Fruit fly (Drosophila melanogaster) whole organism, embryonic: ENCODE measurements around the gene CG4438.

Experiments
- Aef1 ChIP-seq: fragments of 200-800 bp; sonication (Bioruptor generic); IDR thresholded peaks from 3 replicates; pipeline ENCODE4 v1.3.6; 2022; ENCODE audit warnings: missing biosample characterization, missing genetic modification characterization
- Asciz ChIP-seq: fragments of 200-800 bp; sonication (Bioruptor generic); optimal IDR thresholded peaks from 2 replicates; lab custom pipeline; 2017; ENCODE audit warnings: missing biosample characterization, mild to moderate bottlenecking, missing genetic modification characterization, missing genetic modification reagents
- Atf6 ChIP-seq: fragments of 200-800 bp; sonication (Bioruptor generic); IDR thresholded peaks from 2 replicates; pipeline ENCODE4 v1.3.6; 2022; ENCODE audit warnings: missing biosample characterization, missing genetic modification characterization
- BtbVII ChIP-seq: fragments of 200-800 bp; sonication (Bioruptor generic); optimal IDR thresholded peaks from 3 replicates; lab custom pipeline; 2017; ENCODE audit warnings: missing biosample characterization, mild to moderate bottlenecking, missing genetic modification characterization
- CG11723 ChIP-seq: fragments of 200-800 bp; sonication (Bioruptor generic); optimal IDR thresholded peaks from 2 replicates; lab custom pipeline; 2017; ENCODE audit warnings: missing biosample characterization, mild to moderate bottlenecking, missing genetic modification characterization
- CG12104 ChIP-seq: fragments of 200-800 bp; sonication (Bioruptor generic); optimal IDR thresholded peaks from 3 replicates; lab custom pipeline; 2016; ENCODE audit warnings: missing biosample characterization, missing genetic modification characterization
- CG13123 ChIP-seq: fragments of 200-800 bp; sonication (Bioruptor generic); optimal IDR thresholded peaks from 2 replicates; lab custom pipeline; 2016; ENCODE audit warnings: missing biosample characterization, missing genetic modification characterization
- CG1647 ChIP-seq: fragments of 200-800 bp; sonication (Bioruptor generic); optimal IDR thresholded peaks from 3 replicates; lab custom pipeline; 2016; ENCODE audit warnings: missing biosample characterization, missing genetic modification characterization
- CG18619 ChIP-seq: fragments of 200-800 bp; sonication (Bioruptor generic); optimal IDR thresholded peaks from 3 replicates; lab custom pipeline; 2017; ENCODE audit warnings: missing biosample characterization, mild to moderate bottlenecking, missing genetic modification characterization
- CG2129 ChIP-seq: fragments of 200-800 bp; sonication (Bioruptor generic); IDR thresholded peaks from 2 replicates; pipeline ENCODE4 v1.3.6; 2022; ENCODE audit warnings: missing biosample characterization, missing genetic modification characterization; ENCODE audit not compliant: partially characterized antibody
- CG2875 ChIP-seq: fragments of 200-800 bp; sonication (Bioruptor generic); optimal IDR thresholded peaks from 2 replicates; lab custom pipeline; 2017; ENCODE audit warnings: missing biosample characterization, mild to moderate bottlenecking, missing genetic modification characterization, missing genetic modification reagents
- CG34422 ChIP-seq: fragments of 200-800 bp; sonication (Bioruptor generic); IDR thresholded peaks from 3 replicates; pipeline ENCODE4 v1.3.6; 2022; ENCODE audit warnings: missing biosample characterization, missing genetic modification characterization
- CG4707 ChIP-seq: fragments of 200-800 bp; sonication (Bioruptor generic); optimal IDR thresholded peaks from 2 replicates; lab custom pipeline; 2018; ENCODE audit warnings: missing biosample characterization, mild to moderate bottlenecking, missing genetic modification characterization, moderate library complexity
- CG6813 ChIP-seq: fragments of 200-800 bp; sonication (Bioruptor generic); optimal IDR thresholded peaks from 2 replicates; lab custom pipeline; 2017; ENCODE audit warnings: missing biosample characterization, missing genetic modification characterization, mild to moderate bottlenecking, moderate library complexity, missing genetic modification reagents
- CG7839 ChIP-seq: fragments of 200-800 bp; sonication (Bioruptor generic); optimal IDR thresholded peaks from 3 replicates; lab custom pipeline; 2018; ENCODE audit warnings: missing biosample characterization, mild to moderate bottlenecking, missing genetic modification characterization, moderate library complexity
- CG8478 ChIP-seq: fragments of >200 bp; optimal IDR thresholded peaks from 2 replicates; lab custom pipeline; 2018
- CG9876 ChIP-seq: fragments of 200-800 bp; sonication (Bioruptor generic); optimal IDR thresholded peaks from 2 replicates; lab custom pipeline; 2016; ENCODE audit warnings: missing biosample characterization, missing genetic modification characterization
- CHES-1-like ChIP-seq: fragments of 200-800 bp; sonication (Bioruptor generic); optimal IDR thresholded peaks from 2 replicates; lab custom pipeline; 2016; ENCODE audit warnings: missing biosample characterization, missing genetic modification characterization
- HLH3B ChIP-seq: fragments of 200-800 bp; sonication (Bioruptor generic); IDR thresholded peaks from 2 replicates; pipeline ENCODE4 v1.3.6; 2022; ENCODE audit warnings: missing biosample characterization, missing genetic modification characterization
- Hand ChIP-seq: fragments of 200-800 bp; sonication (Bioruptor generic); optimal IDR thresholded peaks from 2 replicates; lab custom pipeline; 2017; ENCODE audit warnings: mild to moderate bottlenecking, missing biosample characterization, missing genetic modification reagents, missing genetic modification characterization
- Hey ChIP-seq: fragments of 200-800 bp; sonication (Bioruptor generic); optimal IDR thresholded peaks from 3 replicates; lab custom pipeline; 2018; ENCODE audit warnings: missing biosample characterization, mild to moderate bottlenecking, missing genetic modification characterization
- Hmx ChIP-seq: fragments of 200-800 bp; sonication (Bioruptor generic); optimal IDR thresholded peaks from 2 replicates; lab custom pipeline; 2016; ENCODE audit warnings: missing biosample characterization, missing genetic modification characterization
- Hr51 ChIP-seq, 2 experiments: fragments of 200-800 bp; sonication (Bioruptor generic); optimal IDR thresholded peaks; 2 replicates in 1 of 2; 3 replicates in 1 of 2; lab custom pipeline; 2016 to 2018; ENCODE audit warnings: missing biosample characterization in 2 of 2, missing genetic modification characterization in 2 of 2, mild to moderate bottlenecking in 1 of 2, moderate library complexity in 1 of 2
- MESR4 ChIP-seq: fragments of 200-800 bp; sonication (Bioruptor generic); optimal IDR thresholded peaks from 2 replicates; lab custom pipeline; 2018; ENCODE audit warnings: missing biosample characterization, mild to moderate bottlenecking, missing genetic modification characterization, moderate library complexity
- Mrtf ChIP-seq: fragments of 200-800 bp; sonication (Bioruptor generic); IDR thresholded peaks from 3 replicates; pipeline ENCODE4 v1.3.6; 2022; ENCODE audit warnings: missing biosample characterization, missing genetic modification characterization
- PHDP ChIP-seq: fragments of 200-800 bp; sonication (Bioruptor generic); optimal IDR thresholded peaks from 3 replicates; lab custom pipeline; 2018; ENCODE audit warnings: missing biosample characterization, mild to moderate bottlenecking, missing genetic modification characterization, moderate library complexity
- Side ChIP-seq: fragments of 200-800 bp; sonication (Bioruptor generic); optimal IDR thresholded peaks from 2 replicates; lab custom pipeline; 2016; ENCODE audit warnings: missing biosample characterization, missing genetic modification characterization
- Tbp ChIP-seq: fragments of >200 bp; optimal IDR thresholded peaks from 2 replicates; lab custom pipeline; 2018; ENCODE audit warnings: missing biosample characterization, missing genetic modification characterization
- amos ChIP-seq: fragments of 200-800 bp; sonication (Bioruptor generic); IDR thresholded peaks from 2 replicates; pipeline ENCODE4 v1.3.6; 2022; ENCODE audit warnings: missing biosample characterization, missing genetic modification characterization; ENCODE audit not compliant: partially characterized antibody
- ara ChIP-seq: fragments of 200-800 bp; sonication (Bioruptor generic); IDR thresholded peaks from 2 replicates; pipeline ENCODE4 v1.3.6; 2022; ENCODE audit warnings: missing biosample characterization, missing genetic modification characterization
- bcd ChIP-seq: fragments of 200-800 bp; sonication (Bioruptor generic); optimal IDR thresholded peaks from 2 replicates; lab custom pipeline; 2017; ENCODE audit warnings: missing biosample characterization, mild to moderate bottlenecking, missing genetic modification characterization
- caup ChIP-seq: fragments of 200-800 bp; sonication (Bioruptor generic); optimal IDR thresholded peaks from 3 replicates; lab custom pipeline; 2017; ENCODE audit warnings: missing biosample characterization, mild to moderate bottlenecking, missing genetic modification characterization, moderate library complexity; ENCODE audit not compliant: severe bottlenecking
- esg ChIP-seq: fragments of 200-800 bp; sonication (Bioruptor generic); conservative IDR thresholded peaks from 2 replicates; pipeline ENCODE4 v1.3.6; 2022; ENCODE audit warnings: missing biosample characterization, missing genetic modification characterization
- fd3F ChIP-seq: fragments of 200-800 bp; sonication (Bioruptor generic); optimal IDR thresholded peaks from 2 replicates; lab custom pipeline; 2018; ENCODE audit warnings: missing biosample characterization, mild to moderate bottlenecking, missing genetic modification characterization, moderate library complexity
- fu2 ChIP-seq: fragments of 200-800 bp; sonication (Bioruptor generic); optimal IDR thresholded peaks from 2 replicates; lab custom pipeline; 2016; ENCODE audit warnings: missing biosample characterization, missing genetic modification characterization
- grn ChIP-seq: fragments of 200-800 bp; sonication (Bioruptor generic); optimal IDR thresholded peaks from 3 replicates; lab custom pipeline; 2017; ENCODE audit warnings: missing biosample characterization, missing genetic modification characterization
- her ChIP-seq: fragments of 200-800 bp; sonication (Bioruptor generic); optimal IDR thresholded peaks from 2 replicates; lab custom pipeline; 2016; ENCODE audit warnings: missing biosample characterization, missing genetic modification characterization
- insv ChIP-seq, 2 experiments: fragments of 200-800 bp; sonication (Bioruptor generic); optimal IDR thresholded peaks; 3 replicates each; lab custom pipeline; 2016 to 2018; ENCODE audit warnings: missing biosample characterization in 2 of 2, missing genetic modification characterization in 2 of 2
- maf-S ChIP-seq: fragments of 200-800 bp; sonication (Bioruptor generic); optimal IDR thresholded peaks from 2 replicates; lab custom pipeline; 2016; ENCODE audit warnings: missing biosample characterization, missing genetic modification characterization
- mam ChIP-seq: fragments of 200-800 bp; sonication (Bioruptor generic); optimal IDR thresholded peaks from 3 replicates; lab custom pipeline; 2016; ENCODE audit warnings: missing biosample characterization, missing genetic modification characterization
- odd ChIP-seq: fragments of 200-800 bp; sonication (Bioruptor generic); optimal IDR thresholded peaks from 2 replicates; lab custom pipeline; 2017; ENCODE audit warnings: missing biosample characterization, mild to moderate bottlenecking, missing genetic modification characterization
- pfk ChIP-seq: fragments of 200-800 bp; sonication (Bioruptor generic); optimal IDR thresholded peaks from 2 replicates; lab custom pipeline; 2018; ENCODE audit warnings: missing biosample characterization, mild to moderate bottlenecking, missing genetic modification characterization, moderate library complexity
- sc ChIP-seq, 3 experiments: fragments of >200 bp in 2 of 3; fragments of 200-800 bp in 1 of 3; sonication (Bioruptor generic) in 1 of 3; optimal IDR thresholded peaks; 2 replicates in 2 of 3; 3 replicates in 1 of 3; lab custom pipeline; 2017; ENCODE audit warnings: mild to moderate bottlenecking in 1 of 3, missing biosample characterization in 1 of 3, missing genetic modification characterization in 1 of 3, missing genetic modification reagents in 1 of 3
- sim ChIP-seq: fragments of 200-800 bp; sonication (Bioruptor generic); IDR thresholded peaks from 2 replicates; pipeline ENCODE4 v1.3.6; 2022; ENCODE audit warnings: missing biosample characterization, missing genetic modification characterization
- stc ChIP-seq: fragments of 200-800 bp; sonication (Bioruptor generic); IDR thresholded peaks from 2 replicates; pipeline ENCODE4 v1.3.6; 2022; ENCODE audit warnings: missing biosample characterization, missing genetic modification characterization
- twi ChIP-seq: fragments of 200-800 bp; optimal IDR thresholded peaks from 2 replicates; lab custom pipeline; 2019; ENCODE audit warnings: missing biosample characterization, mild to moderate bottlenecking, missing genetic modification characterization, moderate library complexity
- zf30C ChIP-seq: fragments of 200-800 bp; sonication (Bioruptor generic); optimal IDR thresholded peaks from 3 replicates; lab custom pipeline; 2018; ENCODE audit warnings: missing biosample characterization, mild to moderate bottlenecking, missing genetic modification characterization
- zfh1 ChIP-seq: fragments of 200-800 bp; sonication (Bioruptor generic); IDR thresholded peaks from 3 replicates; pipeline ENCODE4 v1.3.6; 2022; ENCODE audit warnings: missing biosample characterization, missing genetic modification characterization
- zfh2 ChIP-seq: fragments of 200-800 bp; sonication (Bioruptor generic); optimal IDR thresholded peaks from 2 replicates; lab custom pipeline; 2016; ENCODE audit warnings: missing biosample characterization, missing genetic modification characterization

The CG4438 gene

DNA sequence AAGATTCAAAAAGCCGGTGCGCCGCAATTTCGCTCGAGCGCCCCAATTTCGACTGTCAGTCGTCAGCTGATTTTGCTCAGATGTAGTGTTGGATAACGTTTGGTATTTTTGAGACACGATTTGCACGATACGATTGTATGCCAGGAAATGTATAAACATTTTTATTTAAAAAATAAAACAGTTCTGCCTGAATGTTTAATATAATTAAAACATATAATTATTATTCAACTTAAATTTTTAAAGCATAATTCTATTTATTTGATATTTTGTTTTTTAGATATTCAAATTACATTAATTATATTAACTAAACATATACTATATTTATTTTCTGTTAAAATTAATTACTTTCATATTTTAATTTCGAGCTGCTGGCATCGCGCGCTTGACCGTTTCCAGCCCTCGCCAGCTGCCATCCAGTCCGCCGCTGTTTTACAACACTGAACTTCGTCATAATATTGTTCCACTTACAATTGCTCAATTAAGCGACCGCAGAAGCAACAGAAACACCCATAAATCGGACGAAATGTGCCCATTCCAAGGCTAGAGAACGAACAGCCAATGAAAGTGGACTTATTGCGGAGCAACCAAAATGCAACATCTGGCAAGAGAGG, 33.3 kb upstream of the CG4438 start, which contains the start of the genes FucTB and scat (continued):
- TF ChIP-seq bcd (GFP tag; lab: Kevin White, UChicago) (peak; percentile 95), fd3F (GFP tag; lab: Kevin White, UChicago) (peak; percentile 89), Hand (GFP tag; lab: Kevin White, UChicago) (peak; percentile 47), amos (GFP tag; lab: Robert Waterston, UW) (0 out of 2 replicates have a peak, but pooled peaks have one; percentile 4), zf30C (no peak), Asciz (GFP tag; lab: Kevin White, UChicago) (peak; percentile 72), fu2 (GFP tag; lab: Kevin White, UChicago) (peak; percentile 68), sim (GFP tag; lab: Robert Waterston, UW) (peak; percentile 43; the same call in 1 of the 2 replicates), CHES-1-like (peak; percentile 55), CG34422 (peak; percentile 93; the same call in 2 of the 3 replicates), HLH3B (GFP tag; lab: Robert Waterston, UW) (peak; percentile 92), Side (GFP tag; lab: Kevin White, UChicago) (peak; percentile 24), CG1647 (GFP tag; lab: Kevin White, UChicago) (peak; percentile 64), Hey (tag; lab: Kevin White, UChicago) (peak; percentile 7), twi (tag; lab: Kevin White, UChicago) (peak; percentile 92), CG8478 (lab: Kevin White, UChicago) (no peak), caup (GFP tag; lab: Kevin White, UChicago) (peak; percentile 78), Hr51 (GFP tag; optimal IDR thresholded peaks at IDR 0.05; lab: Kevin White, UChicago) (peak; percentile 78 to 93), Aef1 (GFP tag; lab: Robert Waterston, UW) (peak; percentile 94), her (no peak), CG18619 (GFP tag; lab: Kevin White, UChicago) (peak; percentile 95), Atf6 (GFP tag; lab: Robert Waterston, UW) (peak; percentile 76), CG2875 (GFP tag; lab: Kevin White, UChicago) (peak; percentile 75), esg (GFP tag; lab: Robert Waterston, UW) (peak; percentile 91), maf-S (GFP tag; lab: Kevin White, UChicago) (peak; percentile 43), pfk (GFP tag; lab: Kevin White, UChicago) (peak; percentile 11), CG11723 (GFP tag; lab: Kevin White, UChicago) (peak; percentile 90), PHDP (tag; lab: Kevin White, UChicago) (peak; percentile 92), mam (GFP tag; lab: Kevin White, UChicago) (peak; percentile 62), CG9876 (peak; percentile 59), CG7839 (tag; lab: Kevin White, UChicago) (peak; percentile 90), CG12104 (GFP tag; lab: Kevin White, UChicago) (peak; percentile 91), Mrtf (peak; percentile 92), Tbp (GFP tag; lab: Kevin White, UChicago) (no peak), CG4707 (no peak), MESR4 (GFP tag; lab: Kevin White, UChicago) (peak; percentile 89), Hmx (GFP tag; lab: Kevin White, UChicago) (no peak), odd (GFP tag; lab: Kevin White, UChicago) (peak; percentile 78), zfh1 (GFP tag; lab: Robert Waterston, UW) (peak; percentile 88), stc (peak; percentile 87), grn (GFP tag; lab: Kevin White, UChicago) (no peak), ara (GFP tag; lab: Robert Waterston, UW) (peak; percentile 81), insv (GFP tag; optimal IDR thresholded peaks at IDR 0.05; lab: Kevin White, UChicago) (peak in 1 of 2 experiments; percentile 60), BtbVII (GFP tag; lab: Kevin White, UChicago) (peak; percentile 77), zfh2 (peak; percentile 72), CG13123 (GFP tag; lab: Kevin White, UChicago) (peak; percentile 69), CG6813 (peak; percentile 62), sc (optimal IDR thresholded peaks at IDR 0.05; lab: Kevin White, UChicago) (no peak), sc (GFP tag; optimal IDR thresholded peaks at IDR 0.05; lab: Kevin White, UChicago) (peak; percentile 83), CG2129 (GFP tag; lab: Robert Waterston, UW) (no peak)
